Worm (Caenorhabditis elegans) whole organism, early embryonic: ENCODE measurements around the gene bre-2.
A peak's percentile ranks its signal among the peaks of the same experiment; 100 is the strongest.

Source experiments
- B0310.2 ChIP-seq: sonication (generic microtip); optimal IDR thresholded peaks from 2 replicates; lab custom pipeline; 2016; ENCODE audit warnings: mild to moderate bottlenecking, missing genetic modification characterization, missing compliant biosample characterization
- F13C5.2 ChIP-seq: sonication (generic microtip); optimal IDR thresholded peaks from 2 replicates; lab custom pipeline; 2017; ENCODE audit warnings: mild to moderate bottlenecking, missing genetic modification characterization, inconsistent platforms, missing compliant biosample characterization
- aly-1 ChIP-seq: sonication (generic microtip); optimal IDR thresholded peaks from 2 replicates; lab custom pipeline; 2016; ENCODE audit warnings: missing genetic modification characterization, missing compliant biosample characterization
- ama-1 ChIP-seq: fragments of 150-350 bp; optimal IDR thresholded peaks from 2 replicates; lab custom pipeline; 2014
- ceh-13 ChIP-seq: fragments of 200-800 bp; sonication (Bioruptor generic); optimal IDR thresholded peaks from 2 replicates; lab custom pipeline; 2018; ENCODE audit warnings: mild to moderate bottlenecking, missing genetic modification characterization, missing compliant biosample characterization
- ceh-36 ChIP-seq: sonication (generic microtip); optimal IDR thresholded peaks from 2 replicates; lab custom pipeline; 2016; ENCODE audit warnings: missing genetic modification characterization, inconsistent platforms, missing compliant biosample characterization
- ets-7 ChIP-seq: sonication (generic microtip); optimal IDR thresholded peaks from 2 replicates; lab custom pipeline; 2016; ENCODE audit warnings: missing genotype, missing genetic modification characterization, missing compliant biosample characterization
- flt-1 ChIP-seq: fragments of 200-800 bp; sonication (Bioruptor generic); IDR thresholded peaks from 2 replicates; pipeline ENCODE4 v1.3.6; 2022; ENCODE audit warnings: missing genetic modification characterization, missing compliant biosample characterization
- hmbx-1 ChIP-seq: sonication (generic microtip); optimal IDR thresholded peaks from 2 replicates; lab custom pipeline; 2016; ENCODE audit warnings: mild to moderate bottlenecking, missing genetic modification characterization, missing compliant biosample characterization
- hmg-4 ChIP-seq: fragments of 200-800 bp; sonication (Bioruptor generic); optimal IDR thresholded peaks from 2 replicates; lab custom pipeline; 2018; ENCODE audit warnings: mild to moderate bottlenecking, missing genetic modification characterization, missing compliant biosample characterization
- hnd-1 ChIP-seq: sonication (generic microtip); optimal IDR thresholded peaks from 2 replicates; lab custom pipeline; 2016; ENCODE audit warnings: missing genetic modification characterization, missing compliant biosample characterization
- pes-1 ChIP-seq: fragments of 200-800 bp; sonication (Bioruptor generic); IDR thresholded peaks from 2 replicates; pipeline ENCODE4 v1.3.6; 2022; ENCODE audit warnings: missing genetic modification reagents, missing genetic modification characterization, missing compliant biosample characterization
- scrt-1 ChIP-seq: fragments of 200-800 bp; sonication (Bioruptor generic); IDR thresholded peaks from 2 replicates; pipeline ENCODE4 v1.3.6; 2022; ENCODE audit warnings: missing genetic modification characterization, missing compliant biosample characterization
- sea-1 ChIP-seq: fragments of 200-800 bp; sonication (Bioruptor generic); conservative IDR thresholded peaks from 2 replicates; pipeline ENCODE4 v1.3.6; 2022; ENCODE audit warnings: missing genetic modification characterization, missing compliant biosample characterization
- tbx-11 ChIP-seq: fragments of 200-800 bp; sonication (Bioruptor generic); IDR thresholded peaks from 2 replicates; pipeline ENCODE4 v1.3.6; 2022; ENCODE audit warnings: missing genetic modification characterization, missing compliant biosample characterization
- tbx-37 ChIP-seq: fragments of 200-800 bp; sonication (Bioruptor generic); conservative IDR thresholded peaks from 2 replicates; pipeline ENCODE4 v1.3.6; 2022; ENCODE audit warnings: missing genetic modification reagents, missing genetic modification characterization, missing compliant biosample characterization
- tra-4 ChIP-seq: sonication (generic microtip); optimal IDR thresholded peaks from 2 replicates; lab custom pipeline; 2017; ENCODE audit warnings: missing genetic modification characterization, missing compliant biosample characterization

The bre-2 gene

ce11 chrIII:13139301-13139700 is at the start of gene bre-2:
Gene bre-2 (minus strand): TSS chrIII:13139626.
- TF ChIP-seq tbx-37 (GFP tag; lab: Robert Waterston, UW) = no peak

- TF ChIP-seq pes-1 (GFP tag; lab: Robert Waterston, UW) (peak; percentile 55), ama-1 (no peak), ets-7 (tag; lab: Kevin White, UChicago) (no peak), tbx-37 (GFP tag; lab: Robert Waterston, UW) (peak; percentile 36; the same call in 1 of the 2 replicates)
These were observed 48.3 kb upstream of the bre-2 start for ce11 chrIII:13187773-13188172.

ce11 chrIII:13187090-13187489 is 47.7 kb upstream of the bre-2 start, which contains the start of gene gly-5:
Gene gly-5 (plus strand): TSS chrIII:13187390.
- TF ChIP-seq hmg-4 (GFP tag; lab: Kevin White, UChicago) (no peak), hmbx-1 (tag; lab: Kevin White, UChicago) (no peak), hnd-1 (tag; lab: Kevin White, UChicago) (no peak), F13C5.2 (tag; lab: Kevin White, UChicago) (no peak), pes-1 (GFP tag; lab: Robert Waterston, UW) (no peak), ets-7 (tag; lab: Kevin White, UChicago) (no peak), B0310.2 (tag; lab: Kevin White, UChicago) (no peak), ceh-13 (GFP tag; lab: Kevin White, UChicago) (no peak), ceh-36 (tag; lab: Kevin White, UChicago) (no peak), tbx-11 (GFP tag; lab: Robert Waterston, UW) (no peak), tbx-37 (GFP tag; lab: Robert Waterston, UW) (no peak), aly-1 (no peak)

- TF ChIP-seq F13C5.2 (tag; lab: Kevin White, UChicago) (peak; percentile 13), sea-1 (no peak), pes-1 (GFP tag; lab: Robert Waterston, UW) (no peak), aly-1 (no peak), hnd-1 (tag; lab: Kevin White, UChicago) (no peak), ama-1 (no peak), scrt-1 (GFP tag; lab: Robert Waterston, UW) (no peak), hmg-4 (GFP tag; lab: Kevin White, UChicago) (peak; percentile 14), hmbx-1 (tag; lab: Kevin White, UChicago) (no peak), ets-7 (tag; lab: Kevin White, UChicago) (no peak)
These were observed 42.6 kb upstream of the bre-2 start for ce11 chrIII:13182003-13182402.

- no peak for TF ChIP-seq flt-1 (GFP tag; lab: Robert Waterston, UW)
These were observed 37.5 kb upstream of the bre-2 start for ce11 chrIII:13176876-13177275.

- TF ChIP-seq ceh-36 (tag; lab: Kevin White, UChicago) (no peak), tbx-37 (GFP tag; lab: Robert Waterston, UW) (no peak), flt-1 (GFP tag; lab: Robert Waterston, UW) (no peak), B0310.2 (tag; lab: Kevin White, UChicago) (no peak), hnd-1 (tag; lab: Kevin White, UChicago) (no peak), hmg-4 (GFP tag; lab: Kevin White, UChicago) (no peak), ets-7 (tag; lab: Kevin White, UChicago) (no peak), aly-1 (no peak), hmbx-1 (tag; lab: Kevin White, UChicago) (no peak), tra-4 (tag; lab: Kevin White, UChicago) (no peak), tbx-11 (GFP tag; lab: Robert Waterston, UW) (no peak), ama-1 (no peak), F13C5.2 (tag; lab: Kevin White, UChicago) (no peak), ceh-13 (GFP tag; lab: Kevin White, UChicago) (no peak), pes-1 (GFP tag; lab: Robert Waterston, UW) (no peak), scrt-1 (GFP tag; lab: Robert Waterston, UW) (no peak), sea-1 (no peak)
These were observed 34.3 kb upstream of the bre-2 start for ce11 chrIII:13173687-13174086.

ce11 chrIII:13169464-13169966 is 30.1 kb upstream of the bre-2 start, which contains the start of the genes snpc-1.2 and Y39E4B.5:
Gene snpc-1.2 (minus strand): TSS chrIII:13169541.
Gene Y39E4B.5 (plus strand): TSS chrIII:13169916.
- no peak for TF ChIP-seq flt-1 (GFP tag; lab: Robert Waterston, UW)

- TF ChIP-seq B0310.2 (tag; lab: Kevin White, UChicago) = no peak
- TF ChIP-seq tbx-11 (GFP tag; lab: Robert Waterston, UW) = no peak
- TF ChIP-seq ceh-13 (GFP tag; lab: Kevin White, UChicago) = no peak
- TF ChIP-seq ama-1 = no peak
These were observed 25.5 kb upstream of the bre-2 start for ce11 chrIII:13164902-13165301.

ce11 chrIII:13160636-13161035 is 21.2 kb upstream of the bre-2 start:
- 0 out of 2 replicates have a peak, but pooled peaks have one; percentile 12 for TF ChIP-seq scrt-1 (GFP tag; lab: Robert Waterston, UW)
- TF ChIP-seq ceh-36 (tag; lab: Kevin White, UChicago) = no peak
- TF ChIP-seq tbx-11 (GFP tag; lab: Robert Waterston, UW) = no peak
- TF ChIP-seq ama-1 = no peak
- TF ChIP-seq ets-7 (tag; lab: Kevin White, UChicago) = no peak
- TF ChIP-seq flt-1 (GFP tag; lab: Robert Waterston, UW) = 0 out of 2 replicates have a peak, but pooled peaks have one; percentile 25
- no peak for TF ChIP-seq hmbx-1 (tag; lab: Kevin White, UChicago)
- TF ChIP-seq hnd-1 (tag; lab: Kevin White, UChicago) = no peak
